ENCODE assay signal across 3 fruit fly cellular contexts in the genomic region with DNA sequence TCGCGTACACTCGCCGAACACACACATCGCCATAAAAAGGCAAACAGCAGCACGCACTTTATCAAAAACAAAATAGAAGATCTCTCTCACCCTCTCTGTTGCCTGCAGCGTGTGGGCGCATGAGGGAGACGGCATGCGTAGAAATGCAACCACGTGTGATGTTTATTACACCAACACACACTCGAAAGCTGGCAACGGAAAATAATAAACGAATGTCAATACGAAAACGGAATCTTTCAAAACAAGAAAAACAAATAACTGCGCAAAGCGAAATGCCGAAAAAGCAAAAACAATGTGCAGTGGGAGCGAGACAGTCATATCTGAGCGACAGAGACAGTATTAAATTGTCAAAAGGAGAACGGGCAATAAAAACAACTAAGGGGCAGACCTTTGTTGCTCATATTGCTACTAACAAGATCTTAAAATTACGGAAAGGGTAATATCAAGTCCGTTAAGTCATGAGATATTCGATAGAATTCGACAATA.
TF ChIP-seq lines count a peak whose summit lies in the region.

No protein-coding gene starts in this region.

TF ChIP-seq in whole organism, embryonic, 481 proteins besides CTCF, POLR2A, EP300 and RAD21 (continued from another document and continues in another):
- TF ChIP-seq sens-2 (GFP tag; IDR thresholded peaks at IDR 0.05; lab: Robert Waterston, UW) (no peak), CG6254 (GFP tag; optimal IDR thresholded peaks at IDR 0.05; lab: Kevin White, UChicago) (peak; percentile 81), Mad (GFP tag; optimal IDR thresholded peaks at IDR 0.05; lab: Kevin White, UChicago) (peak; percentile 65), kay (GFP tag; optimal IDR thresholded peaks at IDR 0.05; lab: Kevin White, UChicago) (peak; percentile 6), chm (GFP tag; IDR thresholded peaks at IDR 0.05; lab: Robert Waterston, UW) (no peak), Ptx1 (GFP tag; IDR thresholded peaks at IDR 0.05; lab: Robert Waterston, UW) (no peak), CG10366 (GFP tag; IDR thresholded peaks at IDR 0.05; lab: Robert Waterston, UW) (no peak), NC2α (GFP tag; optimal IDR thresholded peaks at IDR 0.05; lab: Kevin White, UChicago) (peak; percentile 94), trh (GFP tag; optimal IDR thresholded peaks at IDR 0.05; lab: Kevin White, UChicago) (peak; percentile 34), slou (GFP tag; optimal IDR thresholded peaks at IDR 0.05; lab: Kevin White, UChicago) (no peak), wor (GFP tag; IDR thresholded peaks at IDR 0.05; lab: Robert Waterston, UW) (no peak), Dbx (GFP tag; IDR thresholded peaks at IDR 0.05; lab: Robert Waterston, UW) (no peak), CG4707 (GFP tag; optimal IDR thresholded peaks at IDR 0.05; lab: Kevin White, UChicago) (peak; percentile 76), pan (optimal IDR thresholded peaks at IDR 0.05; lab: Kevin White, UChicago) (no peak), pan (GFP tag; optimal IDR thresholded peaks at IDR 0.05 in 1 of 2, IDR thresholded peaks at IDR 0.05 in 1 of 2) (no peak), Spps (tag; optimal IDR thresholded peaks at IDR 0.05; lab: Kevin White, UChicago) (peak; percentile 61), zen (tag; optimal IDR thresholded peaks at IDR 0.05; lab: Kevin White, UChicago) (peak; percentile 79), CG6272 (GFP tag; IDR thresholded peaks at IDR 0.05; lab: Robert Waterston, UW) (no peak), CG12769 (tag; optimal IDR thresholded peaks at IDR 0.05; lab: Kevin White, UChicago) (peak; percentile 85), disco-r (GFP tag; optimal IDR thresholded peaks at IDR 0.05; lab: Kevin White, UChicago) (peak; percentile 75), lab (GFP tag; optimal IDR thresholded peaks at IDR 0.05; lab: Kevin White, UChicago) (peak; percentile 90), YL-1 (GFP tag; optimal IDR thresholded peaks at IDR 0.05; lab: Kevin White, UChicago) (peak; percentile 72), Rx (GFP tag; IDR thresholded peaks at IDR 0.05; lab: Robert Waterston, UW) (no peak), NFAT (GFP tag; IDR thresholded peaks at IDR 0.05; lab: Robert Waterston, UW) (no peak), NC2β (GFP tag; optimal IDR thresholded peaks at IDR 0.05; lab: Kevin White, UChicago) (peak; percentile 83), Opbp (GFP tag; IDR thresholded peaks at IDR 0.05; lab: Robert Waterston, UW; ENCODE audit: partially characterized antibody) (no peak), repo (GFP tag; optimal IDR thresholded peaks at IDR 0.05; lab: Kevin White, UChicago) (peak; percentile 60), CG7745 (tag; optimal IDR thresholded peaks at IDR 0.05; lab: Kevin White, UChicago) (peak; percentile 89), CG1024 (GFP tag; IDR thresholded peaks at IDR 0.05; lab: Robert Waterston, UW) (no peak), CG15479 (GFP tag; optimal IDR thresholded peaks at IDR 0.05; lab: Kevin White, UChicago) (peak; percentile 97), pum (GFP tag; optimal IDR thresholded peaks at IDR 0.05; lab: Kevin White, UChicago) (no peak), Vsx1 (GFP tag; optimal IDR thresholded peaks at IDR 0.05; lab: Kevin White, UChicago) (peak; percentile 89), CG11696 (GFP tag; IDR thresholded peaks at IDR 0.05; lab: Robert Waterston, UW) (no peak), dpn (GFP tag; optimal IDR thresholded peaks at IDR 0.05; lab: Kevin White, UChicago) (peak; percentile 27 to 63), Ada2b (GFP tag; IDR thresholded peaks at IDR 0.05; lab: Robert Waterston, UW) (no peak), pho (GFP tag; optimal IDR thresholded peaks at IDR 0.05; lab: Kevin White, UChicago) (peak; percentile 12), zfh2 (GFP tag; optimal IDR thresholded peaks at IDR 0.05; lab: Kevin White, UChicago) (peak; percentile 7), CG13894 (tag; optimal IDR thresholded peaks at IDR 0.05; lab: Kevin White, UChicago) (peak; percentile 79), sr (GFP tag; IDR thresholded peaks at IDR 0.05; lab: Robert Waterston, UW) (no peak), cad (GFP tag; optimal IDR thresholded peaks at IDR 0.05; lab: Kevin White, UChicago) (peak; percentile 88), CG1529 (GFP tag; optimal IDR thresholded peaks at IDR 0.05; lab: Kevin White, UChicago) (peak; percentile 71), CG3065 (GFP tag; optimal IDR thresholded peaks at IDR 0.05; lab: Kevin White, UChicago) (peak; percentile 46), ab (GFP tag; optimal IDR thresholded peaks at IDR 0.05; lab: Kevin White, UChicago) (peak; percentile 14)

TF ChIP-seq in whole organism, prepupa, 60 proteins besides CTCF, POLR2A, EP300 and RAD21 (continued from another document):
- TF ChIP-seq eg (GFP tag; IDR thresholded peaks at IDR 0.05; lab: Robert Waterston, UW) (no peak), CG6854 (GFP tag; optimal IDR thresholded peaks at IDR 0.05; lab: Kevin White, UChicago) (peak; percentile 78), Hr38 (GFP tag; optimal IDR thresholded peaks at IDR 0.05; lab: Kevin White, UChicago) (no peak), Hr39 (GFP tag; optimal IDR thresholded peaks at IDR 0.05; lab: Kevin White, UChicago) (no peak), Smox (GFP tag; optimal IDR thresholded peaks at IDR 0.05; lab: Kevin White, UChicago) (peak; percentile 11), acj6 (GFP tag; optimal IDR thresholded peaks at IDR 0.05; lab: Kevin White, UChicago) (no peak), topi (GFP tag; optimal IDR thresholded peaks at IDR 0.05; lab: Kevin White, UChicago) (no peak), CG4318 (GFP tag; optimal IDR thresholded peaks at IDR 0.05; lab: Kevin White, UChicago) (no peak), Sox102F (GFP tag; optimal IDR thresholded peaks at IDR 0.05; lab: Kevin White, UChicago) (peak; percentile 15), Eip75B (GFP tag; optimal IDR thresholded peaks at IDR 0.05; lab: Kevin White, UChicago) (no peak), CG6792 (GFP tag; optimal IDR thresholded peaks at IDR 0.05; lab: Kevin White, UChicago) (peak; percentile 18), fd85E (GFP tag; optimal IDR thresholded peaks at IDR 0.05; lab: Kevin White, UChicago) (no peak), svp (GFP tag; lab: Kevin White, UChicago) (peak; percentile 66), ss (GFP tag; optimal IDR thresholded peaks at IDR 0.05; lab: Kevin White, UChicago) (peak; percentile 57 to 71), vri (GFP tag; optimal IDR thresholded peaks at IDR 0.05; lab: Kevin White, UChicago) (peak; percentile 75), achi (GFP tag; optimal IDR thresholded peaks at IDR 0.05; lab: Kevin White, UChicago) (peak; percentile 18), net (GFP tag; optimal IDR thresholded peaks at IDR 0.05; lab: Kevin White, UChicago) (peak; percentile 11), Gug (GFP tag; IDR thresholded peaks at IDR 0.05; lab: Robert Waterston, UW) (no peak), Hr4 (GFP tag; optimal IDR thresholded peaks at IDR 0.05; lab: Kevin White, UChicago) (no peak), dsx (GFP tag; optimal IDR thresholded peaks at IDR 0.05; lab: Kevin White, UChicago; ENCODE audit: poor library complexity, severe bottlenecking) (peak; percentile 83), Met (GFP tag; optimal IDR thresholded peaks at IDR 0.05; lab: Kevin White, UChicago) (peak; percentile 38), CG6808 (GFP tag; optimal IDR thresholded peaks at IDR 0.05; lab: Kevin White, UChicago) (peak; percentile 57), Eip93F (GFP tag; optimal IDR thresholded peaks at IDR 0.05; lab: Kevin White, UChicago) (peak; percentile 30), Sox15 (GFP tag; optimal IDR thresholded peaks at IDR 0.05; lab: Kevin White, UChicago) (no peak), Sox14 (GFP tag; optimal IDR thresholded peaks at IDR 0.05; lab: Kevin White, UChicago) (peak; percentile 24), CG3919 (GFP tag; optimal IDR thresholded peaks at IDR 0.05; lab: Kevin White, UChicago) (no peak), Blimp-1 (GFP tag; optimal IDR thresholded peaks at IDR 0.05; lab: Kevin White, UChicago) (peak; percentile 33)

TF ChIP-seq in whole organism, wandering third instar larva, 38 proteins besides CTCF, POLR2A, EP300 and RAD21 (continued from another document):
- peak; percentile 60 for TF ChIP-seq fru (GFP tag; optimal IDR thresholded peaks at IDR 0.05; lab: Kevin White, UChicago)
- TF ChIP-seq Rel (GFP tag; optimal IDR thresholded peaks at IDR 0.05; lab: Kevin White, UChicago): no peak
- TF ChIP-seq Rel (tag; optimal IDR thresholded peaks at IDR 0.05; lab: Kevin White, UChicago): peak; percentile 79
- peak; percentile 72 for TF ChIP-seq Hnf4 (GFP tag; optimal IDR thresholded peaks at IDR 0.05; lab: Kevin White, UChicago)
- peak; percentile 33 for TF ChIP-seq Vsx2 (GFP tag; optimal IDR thresholded peaks at IDR 0.05; lab: Kevin White, UChicago; ENCODE audit: partially characterized antibody)
- peak; percentile 34 for TF ChIP-seq CG9705 (GFP tag; optimal IDR thresholded peaks at IDR 0.05; lab: Kevin White, UChicago)
- TF ChIP-seq Abd-B (GFP tag; optimal IDR thresholded peaks at IDR 0.05; lab: Kevin White, UChicago): no peak
- peak; percentile 73 for TF ChIP-seq OdsH (GFP tag; optimal IDR thresholded peaks at IDR 0.05; lab: Kevin White, UChicago)
- peak; percentile 72 for TF ChIP-seq GATAd (GFP tag; optimal IDR thresholded peaks at IDR 0.05; lab: Kevin White, UChicago)
- TF ChIP-seq h (GFP tag; optimal IDR thresholded peaks at IDR 0.05; lab: Kevin White, UChicago): peak; percentile 83
- TF ChIP-seq sage (GFP tag; optimal IDR thresholded peaks at IDR 0.05; lab: Kevin White, UChicago): peak; percentile 71
- peak; percentile 4 for TF ChIP-seq HLH106 (tag; optimal IDR thresholded peaks at IDR 0.05; lab: Kevin White, UChicago)
